Worm (Caenorhabditis elegans) whole organism, L1 larva: ENCODE measurements around the gene egl-45.

Source experiments
- egl-27 ChIP-seq, 2 experiments: fragments of 150-350 bp in 1 of 2; sonication (generic microtip); optimal IDR thresholded peaks; 3 replicates each; lab custom pipeline; 2017 to 2018; ENCODE audit warnings: missing biosample characterization in 2 of 2, missing genetic modification characterization in 2 of 2, missing genetic modification reagents in 2 of 2
- fos-1 ChIP-seq: fragments of 150-350 bp; optimal IDR thresholded peaks from 2 replicates; lab custom pipeline; 2014; ENCODE audit warnings: missing biosample characterization, missing genetic modification characterization
- nhr-28 ChIP-seq: fragments of 150-350 bp; optimal IDR thresholded peaks from 2 replicates; lab custom pipeline; 2014; ENCODE audit warnings: missing biosample characterization, missing genetic modification characterization
- sox-4 ChIP-seq: sonication (generic microtip); optimal IDR thresholded peaks from 2 replicates; lab custom pipeline; 2016; ENCODE audit warnings: missing genetic modification characterization, missing compliant biosample characterization

- TF ChIP-seq nhr-28 (tag; lab: Kevin White, UChicago) (no peak), egl-27 (tag; optimal IDR thresholded peaks at IDR 0.05; lab: Kevin White, UChicago) (no peak), sox-4 (tag; lab: Kevin White, UChicago) (no peak), fos-1 (tag; lab: Kevin White, UChicago) (no peak)
Observed at ce11 chrIII:7816463-7816862, 12.0 kb downstream of the egl-45 start.
